Worm (Caenorhabditis elegans): ENCODE measurements around the gene ZK218.5.

ce11 chrV:17077889-17078288, 23.0 kb upstream of the ZK218.5 start, which contains the start of gene T05E12.3:
- TF ChIP-seq elt-1 (tag; optimal IDR thresholded peaks at IDR 0.05; ENCODE audit: borderline replicate concordance, insufficient read depth) (no peak), unc-39 (tag; optimal IDR thresholded peaks at IDR 0.05) (no peak), mab-5 (tag; optimal IDR thresholded peaks at IDR 0.05) (no peak), pha-4 (tag; optimal IDR thresholded peaks at IDR 0.05) (no peak)
